Fruit fly (Drosophila melanogaster) whole organism, pupa: Measurements from ENCODE around the gene DnaJ-H.

Experiments
- CG10348 ChIP-seq: fragments of 200-800 bp; sonication (Bioruptor generic); IDR thresholded peaks from 2 replicates; pipeline ENCODE4 v1.3.6; 2022; ENCODE audit warnings: missing biosample characterization, missing genetic modification characterization
- CG12605 ChIP-seq: fragments of 200-800 bp; sonication (Bioruptor generic); IDR thresholded peaks from 2 replicates; pipeline ENCODE4 v1.3.6; 2022; ENCODE audit warnings: missing biosample characterization, missing genetic modification characterization
- CG13204 ChIP-seq: fragments of 200-800 bp; sonication (Bioruptor generic); optimal IDR thresholded peaks from 2 replicates; lab custom pipeline; 2018; ENCODE audit warnings: missing biosample characterization, mild to moderate bottlenecking, missing genetic modification characterization, moderate library complexity
- CG14655 ChIP-seq: fragments of 200-800 bp; sonication (Bioruptor generic); optimal IDR thresholded peaks from 3 replicates; lab custom pipeline; 2017; ENCODE audit warnings: mild to moderate bottlenecking, missing biosample characterization, missing genetic modification reagents, missing genetic modification characterization
- CG15710 ChIP-seq: fragments of 200-800 bp; sonication (Bioruptor generic); optimal IDR thresholded peaks from 2 replicates; lab custom pipeline; 2018; ENCODE audit warnings: missing biosample characterization, mild to moderate bottlenecking, missing genetic modification characterization, moderate library complexity
- CG17806 ChIP-seq: fragments of 200-800 bp; sonication (Bioruptor generic); optimal IDR thresholded peaks from 2 replicates; lab custom pipeline; 2018; ENCODE audit warnings: missing biosample characterization, mild to moderate bottlenecking, missing genetic modification characterization, moderate library complexity
- CG32121 ChIP-seq: fragments of 200-800 bp; sonication (Bioruptor generic); IDR thresholded peaks from 2 replicates; pipeline ENCODE4 v1.3.6; 2022; ENCODE audit warnings: missing biosample characterization, missing genetic modification characterization
- CG34367 ChIP-seq: fragments of 200-800 bp; sonication (Bioruptor generic); optimal IDR thresholded peaks from 2 replicates; lab custom pipeline; 2018; ENCODE audit warnings: missing biosample characterization, mild to moderate bottlenecking, missing genetic modification characterization
- CG4496 ChIP-seq: fragments of 200-800 bp; sonication (Bioruptor generic); IDR thresholded peaks from 3 replicates; pipeline ENCODE4 v1.3.6; 2022; ENCODE audit warnings: missing biosample characterization, missing genetic modification characterization
- CG8159 ChIP-seq: fragments of 200-800 bp; sonication (Bioruptor generic); optimal IDR thresholded peaks from 3 replicates; lab custom pipeline; 2018; ENCODE audit warnings: missing biosample characterization, mild to moderate bottlenecking, missing genetic modification characterization, moderate library complexity
- CG8301 ChIP-seq: fragments of 200-800 bp; sonication (Bioruptor generic); optimal IDR thresholded peaks from 2 replicates; lab custom pipeline; 2018; ENCODE audit warnings: missing biosample characterization, mild to moderate bottlenecking, missing genetic modification characterization
- CG9948 ChIP-seq: fragments of 200-800 bp; sonication (Bioruptor generic); optimal IDR thresholded peaks from 2 replicates; lab custom pipeline; 2018; ENCODE audit warnings: missing biosample characterization, mild to moderate bottlenecking, missing genetic modification characterization, moderate library complexity
- D1 ChIP-seq: fragments of 200-800 bp; sonication (Bioruptor generic); optimal IDR thresholded peaks from 2 replicates; lab custom pipeline; 2018; ENCODE audit warnings: missing biosample characterization, mild to moderate bottlenecking, missing genetic modification characterization, moderate library complexity
- EcR ChIP-seq: fragments of 200-800 bp; sonication (Bioruptor generic); optimal IDR thresholded peaks from 3 replicates; lab custom pipeline; 2019; ENCODE audit warnings: missing biosample characterization, missing genetic modification characterization, mild to moderate bottlenecking, moderate library complexity, missing genetic modification reagents
- Ets98B ChIP-seq: fragments of 200-800 bp; sonication (Bioruptor generic); IDR thresholded peaks from 2 replicates; pipeline ENCODE4 v1.3.6; 2022; ENCODE audit warnings: missing biosample characterization, missing genetic modification characterization
- Pif1A ChIP-seq: fragments of 200-800 bp; sonication (Bioruptor generic); optimal IDR thresholded peaks from 3 replicates; lab custom pipeline; 2016; ENCODE audit warnings: missing biosample characterization, missing genetic modification characterization
- Pif1B ChIP-seq: fragments of 200-800 bp; sonication (Bioruptor generic); optimal IDR thresholded peaks from 3 replicates; lab custom pipeline; 2016; ENCODE audit warnings: missing biosample characterization, missing genetic modification characterization
- Snoo ChIP-seq: fragments of 200-800 bp; sonication (Bioruptor generic); optimal IDR thresholded peaks from 3 replicates; lab custom pipeline; 2017; ENCODE audit warnings: missing biosample characterization, mild to moderate bottlenecking, missing genetic modification characterization, inconsistent platforms
- fd96Ca ChIP-seq: fragments of 200-800 bp; sonication (Bioruptor generic); IDR thresholded peaks from 3 replicates; pipeline ENCODE4 v1.3.6; 2022; ENCODE audit warnings: missing biosample characterization, missing genetic modification characterization
- gl ChIP-seq: fragments of 200-800 bp; sonication (Bioruptor generic); optimal IDR thresholded peaks from 2 replicates; lab custom pipeline; 2018; ENCODE audit warnings: missing biosample characterization, mild to moderate bottlenecking, missing genetic modification characterization
- rn ChIP-seq: fragments of 200-800 bp; sonication (Bioruptor generic); IDR thresholded peaks from 2 replicates; pipeline ENCODE4 v1.3.6; 2022; ENCODE audit warnings: missing biosample characterization, missing genetic modification characterization

Gene DnaJ-H

dm6 chr2L:13176123-13176522, 10.3 kb upstream of the DnaJ-H start, which contains the start of gene CG43925:
Gene CG43925, plus strand, starts transcription at chr2L:13176423.
- TF ChIP-seq CG15710 (tag; lab: Kevin White, UChicago) = no peak
- no peak for TF ChIP-seq CG9948 (tag; lab: Kevin White, UChicago)

- TF ChIP-seq CG9948 (tag; lab: Kevin White, UChicago) (peak; percentile 88), fd96Ca (GFP tag; lab: Robert Waterston, UW) (0 out of 3 replicates have a peak, but pooled peaks have one; percentile 45), CG17806 (tag; lab: Kevin White, UChicago) (peak; percentile 78), EcR (GFP tag; lab: Kevin White, UChicago) (peak; percentile 29), CG12605 (GFP tag; lab: Robert Waterston, UW) (no peak), Pif1A (GFP tag; lab: Kevin White, UChicago) (peak; percentile 44), CG8159 (peak; percentile 91), Snoo (tag; lab: Kevin White, UChicago) (peak; percentile 82), CG13204 (GFP tag; lab: Kevin White, UChicago) (peak; percentile 23), CG32121 (0 out of 2 replicates have a peak, but pooled peaks have one; percentile 13), CG15710 (tag; lab: Kevin White, UChicago) (peak; percentile 87), Pif1B (no peak), CG4496 (peak; percentile 63), CG34367 (tag; lab: Kevin White, UChicago) (peak; percentile 80), CG8301 (tag; lab: Kevin White, UChicago) (peak; percentile 81), D1 (tag; lab: Kevin White, UChicago) (no peak), rn (GFP tag; lab: Robert Waterston, UW) (0 out of 2 replicates have a peak, but pooled peaks have one; percentile 32), CG10348 (GFP tag; lab: Robert Waterston, UW) (no peak), gl (tag; lab: Kevin White, UChicago) (peak; percentile 29), Ets98B (peak; percentile 37; the same call in 1 of the 2 replicates), CG14655 (GFP tag; lab: Kevin White, UChicago) (no peak)
These were observed 674 bp downstream of the DnaJ-H start, which contains the start of gene Sirt1 for dm6 chr2L:13164994-13165801. Gene Sirt1, plus strand, starts transcription at chr2L:13165564.

- no peak for TF ChIP-seq Pif1B
- no peak for TF ChIP-seq CG8301 (tag; lab: Kevin White, UChicago)
- TF ChIP-seq Ets98B = no peak
- TF ChIP-seq gl (tag; lab: Kevin White, UChicago) = no peak
- TF ChIP-seq CG12605 (GFP tag; lab: Robert Waterston, UW) = no peak
- no peak for TF ChIP-seq CG8159
- TF ChIP-seq CG34367 (tag; lab: Kevin White, UChicago) = no peak
- TF ChIP-seq CG13204 (GFP tag; lab: Kevin White, UChicago) = no peak
- TF ChIP-seq CG32121 = no peak
- TF ChIP-seq fd96Ca (GFP tag; lab: Robert Waterston, UW) = no peak
These were observed 5.6 kb downstream of the DnaJ-H start, which contains the start of gene kmg for dm6 chr2L:13160227-13160626. Gene kmg, plus strand, starts transcription at chr2L:13160527.

- TF ChIP-seq D1 (tag; lab: Kevin White, UChicago) = no peak
- TF ChIP-seq CG8301 (tag; lab: Kevin White, UChicago) = no peak
- TF ChIP-seq fd96Ca (GFP tag; lab: Robert Waterston, UW) = no peak
- no peak for TF ChIP-seq Snoo (tag; lab: Kevin White, UChicago)
- no peak for TF ChIP-seq Pif1B
- no peak for TF ChIP-seq CG9948 (tag; lab: Kevin White, UChicago)
- TF ChIP-seq CG10348 (GFP tag; lab: Robert Waterston, UW) = no peak
- TF ChIP-seq CG17806 (tag; lab: Kevin White, UChicago) = no peak
- no peak for TF ChIP-seq CG12605 (GFP tag; lab: Robert Waterston, UW)
- no peak for TF ChIP-seq CG14655 (GFP tag; lab: Kevin White, UChicago)
- TF ChIP-seq rn (GFP tag; lab: Robert Waterston, UW) = no peak
- no peak for TF ChIP-seq EcR (GFP tag; lab: Kevin White, UChicago)
- no peak for TF ChIP-seq CG34367 (tag; lab: Kevin White, UChicago)
- no peak for TF ChIP-seq CG15710 (tag; lab: Kevin White, UChicago)
- TF ChIP-seq CG8159 = no peak
- TF ChIP-seq CG4496 = no peak
- no peak for TF ChIP-seq Pif1A (GFP tag; lab: Kevin White, UChicago)
- no peak for TF ChIP-seq Ets98B
- no peak for TF ChIP-seq CG13204 (GFP tag; lab: Kevin White, UChicago)
These were observed 7.4 kb downstream of the DnaJ-H start, which contains the start of gene Pk34A for dm6 chr2L:13158510-13158909. Gene Pk34A, plus strand, starts transcription at chr2L:13158810.

dm6 chr2L:13157903-13158302, 8.0 kb downstream of the DnaJ-H start:
- TF ChIP-seq Pif1A (GFP tag; lab: Kevin White, UChicago) = peak; percentile 29
- no peak for TF ChIP-seq Ets98B
- peak; percentile 6 for TF ChIP-seq Snoo (tag; lab: Kevin White, UChicago)
- TF ChIP-seq CG4496 = peak; percentile 25; the same call in 2 of the 3 replicates
- TF ChIP-seq, all 21 proteins: peak for 3

dm6 chr2L:13156349-13156748, 9.5 kb downstream of the DnaJ-H start:
- peak; percentile 17 for TF ChIP-seq CG8159
- peak; percentile 18 for TF ChIP-seq CG17806 (tag; lab: Kevin White, UChicago)
- TF ChIP-seq CG9948 (tag; lab: Kevin White, UChicago) = peak; percentile 50
- TF ChIP-seq fd96Ca (GFP tag; lab: Robert Waterston, UW) = no peak
- TF ChIP-seq CG15710 (tag; lab: Kevin White, UChicago) = no peak
- peak; percentile 7 for TF ChIP-seq CG14655 (GFP tag; lab: Kevin White, UChicago)
- peak; percentile 53 for TF ChIP-seq Pif1A (GFP tag; lab: Kevin White, UChicago)
